Worm (Caenorhabditis elegans) whole organism, midembryonic: ENCODE measurements around the gene str-23.

Source experiments
- T22C8.4 ChIP-seq: fragments of 200-800 bp; sonication (Bioruptor generic); IDR thresholded peaks from 2 replicates; pipeline ENCODE4 v1.3.6; 2022; ENCODE audit warnings: missing genetic modification characterization, missing compliant biosample characterization
- cog-1 ChIP-seq: sonication (generic microtip); optimal IDR thresholded peaks from 2 replicates; lab custom pipeline; 2016; ENCODE audit warnings: missing genetic modification characterization, missing compliant biosample characterization
- flt-1 ChIP-seq: fragments of 200-800 bp; sonication (Bioruptor generic); IDR thresholded peaks from 2 replicates; pipeline ENCODE4 v1.3.6; 2022; ENCODE audit warnings: missing genetic modification characterization, missing compliant biosample characterization
- klf-2 ChIP-seq: fragments of 200-800 bp; sonication (Bioruptor generic); conservative IDR thresholded peaks from 2 replicates; pipeline ENCODE4 v1.3.6; 2022; ENCODE audit warnings: missing genetic modification reagents, missing genetic modification characterization, missing compliant biosample characterization
- med-1 ChIP-seq: sonication (generic microtip); optimal IDR thresholded peaks from 2 replicates; lab custom pipeline; 2017; ENCODE audit warnings: missing genetic modification characterization, mild to moderate bottlenecking, missing compliant biosample characterization, antibody characterized with exemption, missing genetic modification reagents; ENCODE audit not compliant: insufficient read depth
- ref-1 ChIP-seq: fragments of 200-800 bp; sonication (Bioruptor generic); conservative IDR thresholded peaks from 2 replicates; pipeline ENCODE4 v1.3.6; 2022; ENCODE audit warnings: missing genetic modification reagents, missing genetic modification characterization, missing compliant biosample characterization
- tab-1 ChIP-seq: fragments of 200-800 bp; sonication (Bioruptor generic); IDR thresholded peaks from 2 replicates; pipeline ENCODE4 v1.3.6; 2022; ENCODE audit warnings: missing genetic modification characterization, missing compliant biosample characterization
- ztf-23 ChIP-seq: fragments of 200-800 bp; sonication (Bioruptor generic); IDR thresholded peaks from 2 replicates; pipeline ENCODE4 v1.3.6; 2022; ENCODE audit warnings: missing genetic modification reagents, missing genetic modification characterization, missing compliant biosample characterization
- ztf-29 ChIP-seq: fragments of 200-800 bp; sonication (Bioruptor generic); IDR thresholded peaks from 2 replicates; pipeline ENCODE4 v1.3.6; 2022; ENCODE audit warnings: missing genetic modification reagents, missing genetic modification characterization, missing compliant biosample characterization

ce11 chrV:15629543-15629942 is 15.1 kb upstream of the str-23 start, which contains the start of gene str-248:
- TF ChIP-seq flt-1 (GFP tag; lab: Robert Waterston, UW) = no peak
- no peak for TF ChIP-seq ref-1 (GFP tag; lab: Robert Waterston, UW)
- TF ChIP-seq cog-1 (tag; lab: Kevin White, UChicago) = no peak
- TF ChIP-seq ztf-23 = no peak
- no peak for TF ChIP-seq ztf-29 (GFP tag; lab: Robert Waterston, UW)
- no peak for TF ChIP-seq klf-2 (GFP tag; lab: Robert Waterston, UW)
- TF ChIP-seq T22C8.4 = no peak
- TF ChIP-seq tab-1 = no peak
- no peak for TF ChIP-seq med-1 (GFP tag; lab: Kevin White, UChicago)
